Worm (Caenorhabditis elegans) whole organism, L4/young adult: ENCODE data around the gene mans-2.

Experiments
- W03F9.2 ChIP-seq: fragments of 150-350 bp; optimal IDR thresholded peaks from 2 replicates; lab custom pipeline; 2014; ENCODE audit warnings: missing biosample characterization, missing genetic modification characterization
- him-1 ChIP-seq: sonication (generic microtip); optimal IDR thresholded peaks from 2 replicates; lab custom pipeline; 2016; ENCODE audit warnings: missing genotype, missing genetic modification reagents, missing genetic modification characterization, missing compliant biosample characterization

DNA sequence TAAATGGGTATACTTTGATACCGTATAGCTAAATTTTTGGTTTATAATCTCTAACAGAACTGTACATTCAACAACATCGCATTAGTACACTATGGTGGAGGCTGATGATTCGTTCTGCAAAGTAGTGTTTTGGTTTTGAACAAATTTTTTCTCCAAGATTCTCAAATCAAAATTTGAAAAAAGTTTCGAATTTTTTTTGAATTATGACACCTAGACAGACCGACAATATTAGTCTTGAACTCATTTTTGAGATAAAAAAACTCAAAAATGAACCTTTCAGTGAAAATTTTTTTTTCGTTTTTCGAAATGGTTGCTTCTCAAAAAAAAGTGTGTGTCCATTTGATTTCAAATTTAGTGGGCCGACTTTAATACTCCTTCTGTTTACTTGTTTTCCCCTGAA is 39.9 kb downstream of the mans-2 start:
- TF ChIP-seq W03F9.2 (tag; lab: Kevin White, UChicago), result no peak
- TF ChIP-seq him-1 (tag; lab: Kevin White, UChicago), result no peak
